Worm (Caenorhabditis elegans) whole organism, midembryonic: ENCODE measurements around the gene ssp-36.

ENCODE experiments used
- T22C8.4 ChIP-seq: fragments of 200-800 bp; sonication (Bioruptor generic); IDR thresholded peaks from 2 replicates; pipeline ENCODE4 v1.3.6; 2022; ENCODE audit warnings: missing genetic modification characterization, missing compliant biosample characterization
- flt-1 ChIP-seq: fragments of 200-800 bp; sonication (Bioruptor generic); IDR thresholded peaks from 2 replicates; pipeline ENCODE4 v1.3.6; 2022; ENCODE audit warnings: missing genetic modification characterization, missing compliant biosample characterization
- klf-2 ChIP-seq: fragments of 200-800 bp; sonication (Bioruptor generic); conservative IDR thresholded peaks from 2 replicates; pipeline ENCODE4 v1.3.6; 2022; ENCODE audit warnings: missing genetic modification reagents, missing genetic modification characterization, missing compliant biosample characterization
- med-1 ChIP-seq: sonication (generic microtip); optimal IDR thresholded peaks from 2 replicates; lab custom pipeline; 2017; ENCODE audit warnings: missing genetic modification characterization, mild to moderate bottlenecking, missing compliant biosample characterization, antibody characterized with exemption, missing genetic modification reagents; ENCODE audit not compliant: insufficient read depth
- ztf-23 ChIP-seq: fragments of 200-800 bp; sonication (Bioruptor generic); IDR thresholded peaks from 2 replicates; pipeline ENCODE4 v1.3.6; 2022; ENCODE audit warnings: missing genetic modification reagents, missing genetic modification characterization, missing compliant biosample characterization
- ztf-29 ChIP-seq: fragments of 200-800 bp; sonication (Bioruptor generic); IDR thresholded peaks from 2 replicates; pipeline ENCODE4 v1.3.6; 2022; ENCODE audit warnings: missing genetic modification reagents, missing genetic modification characterization, missing compliant biosample characterization

DNA sequence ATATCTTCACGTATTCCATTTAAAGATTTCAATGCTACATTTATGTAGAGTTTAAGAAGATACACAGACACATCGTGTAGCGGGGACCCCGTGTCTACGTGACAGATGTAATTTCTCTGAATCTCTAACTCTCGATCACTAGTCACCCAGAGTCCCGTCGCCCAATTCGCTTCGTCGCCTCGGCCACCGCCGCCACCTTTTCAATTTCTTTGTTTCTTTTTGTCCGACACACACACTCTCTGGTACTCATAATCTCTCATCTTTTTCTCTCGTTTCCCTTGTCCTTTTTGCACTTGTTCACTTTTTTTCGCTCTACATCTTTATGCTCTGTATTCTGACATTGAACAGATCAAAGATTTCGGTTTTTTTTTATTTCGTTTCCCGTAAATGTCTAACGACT lies 47.8 kb downstream of the ssp-36 start:
- TF ChIP-seq ztf-23 (GFP tag; lab: Robert Waterston, UW) (no peak), flt-1 (GFP tag; lab: Robert Waterston, UW) (no peak), ztf-29 (no peak), T22C8.4 (GFP tag; lab: Robert Waterston, UW) (no peak), klf-2 (no peak), med-1 (GFP tag; lab: Kevin White, UChicago) (no peak)
